Worm (Caenorhabditis elegans): ENCODE data around the gene mstr-2.

- TF ChIP-seq ama-1 (optimal IDR thresholded peaks at IDR 0.05), result no peak
- no peak for TF ChIP-seq ceh-13 (GFP tag; optimal IDR thresholded peaks at IDR 0.05)
- no peak for TF ChIP-seq flt-1 (GFP tag; IDR thresholded peaks at IDR 0.05)
- TF ChIP-seq ets-7 (tag; optimal IDR thresholded peaks at IDR 0.05), result no peak
- no peak for TF ChIP-seq hmbx-1 (tag; optimal IDR thresholded peaks at IDR 0.05)
- no peak for TF ChIP-seq tra-4 (tag; optimal IDR thresholded peaks at IDR 0.05)
- TF ChIP-seq hmg-4 (GFP tag; optimal IDR thresholded peaks at IDR 0.05), result no peak
- TF ChIP-seq aly-1 (tag; optimal IDR thresholded peaks at IDR 0.05), result no peak
- TF ChIP-seq hnd-1 (tag; optimal IDR thresholded peaks at IDR 0.05), result no peak
- TF ChIP-seq scrt-1 (GFP tag; IDR thresholded peaks at IDR 0.05), result no peak
- TF ChIP-seq ceh-36 (tag; optimal IDR thresholded peaks at IDR 0.05), result no peak
- TF ChIP-seq tbx-11 (GFP tag; IDR thresholded peaks at IDR 0.05), result no peak
Measured at ce11 chrIII:4460242-4460641, 8.7 kb upstream of the mstr-2 start.
